Fruit fly (Drosophila melanogaster) whole organism, pupa: ENCODE measurements around the gene CG5921.

Source experiments
- CG10348 ChIP-seq: fragments of 200-800 bp; sonication (Bioruptor generic); IDR thresholded peaks from 2 replicates; pipeline ENCODE4 v1.3.6; 2022; ENCODE audit warnings: missing biosample characterization, missing genetic modification characterization
- CG12605 ChIP-seq: fragments of 200-800 bp; sonication (Bioruptor generic); IDR thresholded peaks from 2 replicates; pipeline ENCODE4 v1.3.6; 2022; ENCODE audit warnings: missing biosample characterization, missing genetic modification characterization
- CG13204 ChIP-seq: fragments of 200-800 bp; sonication (Bioruptor generic); optimal IDR thresholded peaks from 2 replicates; lab custom pipeline; 2018; ENCODE audit warnings: missing biosample characterization, mild to moderate bottlenecking, missing genetic modification characterization, moderate library complexity
- CG14655 ChIP-seq: fragments of 200-800 bp; sonication (Bioruptor generic); optimal IDR thresholded peaks from 3 replicates; lab custom pipeline; 2017; ENCODE audit warnings: mild to moderate bottlenecking, missing biosample characterization, missing genetic modification reagents, missing genetic modification characterization
- CG15710 ChIP-seq: fragments of 200-800 bp; sonication (Bioruptor generic); optimal IDR thresholded peaks from 2 replicates; lab custom pipeline; 2018; ENCODE audit warnings: missing biosample characterization, mild to moderate bottlenecking, missing genetic modification characterization, moderate library complexity
- CG17806 ChIP-seq: fragments of 200-800 bp; sonication (Bioruptor generic); optimal IDR thresholded peaks from 2 replicates; lab custom pipeline; 2018; ENCODE audit warnings: missing biosample characterization, mild to moderate bottlenecking, missing genetic modification characterization, moderate library complexity
- CG32121 ChIP-seq: fragments of 200-800 bp; sonication (Bioruptor generic); IDR thresholded peaks from 2 replicates; pipeline ENCODE4 v1.3.6; 2022; ENCODE audit warnings: missing biosample characterization, missing genetic modification characterization
- CG34367 ChIP-seq: fragments of 200-800 bp; sonication (Bioruptor generic); optimal IDR thresholded peaks from 2 replicates; lab custom pipeline; 2018; ENCODE audit warnings: missing biosample characterization, mild to moderate bottlenecking, missing genetic modification characterization
- CG4496 ChIP-seq: fragments of 200-800 bp; sonication (Bioruptor generic); IDR thresholded peaks from 3 replicates; pipeline ENCODE4 v1.3.6; 2022; ENCODE audit warnings: missing biosample characterization, missing genetic modification characterization
- CG8159 ChIP-seq: fragments of 200-800 bp; sonication (Bioruptor generic); optimal IDR thresholded peaks from 3 replicates; lab custom pipeline; 2018; ENCODE audit warnings: missing biosample characterization, mild to moderate bottlenecking, missing genetic modification characterization, moderate library complexity
- CG8301 ChIP-seq: fragments of 200-800 bp; sonication (Bioruptor generic); optimal IDR thresholded peaks from 2 replicates; lab custom pipeline; 2018; ENCODE audit warnings: missing biosample characterization, mild to moderate bottlenecking, missing genetic modification characterization
- CG9948 ChIP-seq: fragments of 200-800 bp; sonication (Bioruptor generic); optimal IDR thresholded peaks from 2 replicates; lab custom pipeline; 2018; ENCODE audit warnings: missing biosample characterization, mild to moderate bottlenecking, missing genetic modification characterization, moderate library complexity
- D1 ChIP-seq: fragments of 200-800 bp; sonication (Bioruptor generic); optimal IDR thresholded peaks from 2 replicates; lab custom pipeline; 2018; ENCODE audit warnings: missing biosample characterization, mild to moderate bottlenecking, missing genetic modification characterization, moderate library complexity
- EcR ChIP-seq: fragments of 200-800 bp; sonication (Bioruptor generic); optimal IDR thresholded peaks from 3 replicates; lab custom pipeline; 2019; ENCODE audit warnings: missing biosample characterization, missing genetic modification characterization, mild to moderate bottlenecking, moderate library complexity, missing genetic modification reagents
- Ets98B ChIP-seq: fragments of 200-800 bp; sonication (Bioruptor generic); IDR thresholded peaks from 2 replicates; pipeline ENCODE4 v1.3.6; 2022; ENCODE audit warnings: missing biosample characterization, missing genetic modification characterization
- Pif1A ChIP-seq: fragments of 200-800 bp; sonication (Bioruptor generic); optimal IDR thresholded peaks from 3 replicates; lab custom pipeline; 2016; ENCODE audit warnings: missing biosample characterization, missing genetic modification characterization
- Pif1B ChIP-seq: fragments of 200-800 bp; sonication (Bioruptor generic); optimal IDR thresholded peaks from 3 replicates; lab custom pipeline; 2016; ENCODE audit warnings: missing biosample characterization, missing genetic modification characterization
- Snoo ChIP-seq: fragments of 200-800 bp; sonication (Bioruptor generic); optimal IDR thresholded peaks from 3 replicates; lab custom pipeline; 2017; ENCODE audit warnings: missing biosample characterization, mild to moderate bottlenecking, missing genetic modification characterization, inconsistent platforms
- fd96Ca ChIP-seq: fragments of 200-800 bp; sonication (Bioruptor generic); IDR thresholded peaks from 3 replicates; pipeline ENCODE4 v1.3.6; 2022; ENCODE audit warnings: missing biosample characterization, missing genetic modification characterization
- gl ChIP-seq: fragments of 200-800 bp; sonication (Bioruptor generic); optimal IDR thresholded peaks from 2 replicates; lab custom pipeline; 2018; ENCODE audit warnings: missing biosample characterization, mild to moderate bottlenecking, missing genetic modification characterization
- rn ChIP-seq: fragments of 200-800 bp; sonication (Bioruptor generic); IDR thresholded peaks from 2 replicates; pipeline ENCODE4 v1.3.6; 2022; ENCODE audit warnings: missing biosample characterization, missing genetic modification characterization

Gene CG5921

DNA sequence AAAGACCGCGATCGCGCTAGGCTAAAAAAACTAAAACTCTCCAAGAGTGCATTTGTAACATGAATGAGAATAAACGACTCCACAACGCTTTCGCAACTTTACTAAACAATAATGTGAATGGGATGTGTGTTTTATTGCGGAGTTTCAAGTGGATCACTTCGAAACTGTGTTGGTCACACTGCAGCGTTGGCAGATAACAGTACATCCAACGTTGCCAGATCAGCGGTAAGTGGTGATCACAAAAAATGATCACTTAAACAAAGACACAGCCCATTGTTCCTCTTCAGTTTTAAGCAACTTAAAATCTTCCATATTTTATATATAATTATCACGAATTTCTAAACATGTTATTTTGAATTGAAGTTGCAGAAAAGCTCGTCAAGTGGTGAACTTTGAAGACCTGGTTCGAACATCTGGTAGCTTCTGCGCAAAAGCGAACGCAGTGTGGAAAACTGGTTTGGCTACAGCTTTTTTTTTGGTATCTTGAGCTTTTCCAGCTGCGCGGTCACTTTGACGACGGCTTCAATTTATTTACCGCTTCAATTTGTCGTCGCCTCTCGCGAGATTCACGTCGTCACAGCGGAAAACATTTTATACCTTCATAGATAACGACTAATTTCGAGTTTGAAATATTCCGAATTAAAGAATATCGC lies at the start of gene CG5921:
Gene CG5921, plus strand, starts transcription at position 547 of the 653 bp plus-strand sequence.
- TF ChIP-seq Ets98B (GFP tag; lab: Robert Waterston, UW) (no peak), fd96Ca (GFP tag; lab: Robert Waterston, UW) (no peak), CG32121 (GFP tag; lab: Robert Waterston, UW) (no peak), CG8159 (tag; lab: Kevin White, UChicago) (no peak), CG13204 (GFP tag; lab: Kevin White, UChicago) (no peak), CG9948 (tag; lab: Kevin White, UChicago) (no peak), Pif1B (GFP tag; lab: Kevin White, UChicago) (no peak), CG14655 (GFP tag; lab: Kevin White, UChicago) (no peak)

DNA sequence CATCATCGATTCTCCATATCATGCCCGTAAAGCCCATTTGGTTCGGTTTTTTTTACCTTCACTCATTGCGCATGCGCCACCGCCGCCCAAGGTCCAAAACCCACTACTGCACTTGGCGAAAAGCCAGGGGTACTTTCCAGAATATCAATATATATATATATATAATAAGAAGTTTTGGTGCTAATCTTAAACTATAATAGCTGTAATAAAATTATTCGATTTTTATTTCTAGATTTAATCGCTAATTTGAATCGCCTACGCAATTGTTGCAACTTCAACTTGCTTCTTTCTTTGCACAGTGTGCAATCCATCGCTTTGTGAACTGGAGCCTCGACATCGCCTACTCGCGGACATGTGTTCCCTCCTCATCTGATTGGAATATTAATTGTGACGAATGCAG lies 46.8 kb upstream of the CG5921 start:
- TF ChIP-seq Snoo (peak; percentile 22), Ets98B (GFP tag; lab: Robert Waterston, UW) (no peak), CG8159 (tag; lab: Kevin White, UChicago) (peak; percentile 70), Pif1B (GFP tag; lab: Kevin White, UChicago) (no peak), CG14655 (GFP tag; lab: Kevin White, UChicago) (peak; percentile 54), CG10348 (GFP tag; lab: Robert Waterston, UW) (no peak), CG13204 (GFP tag; lab: Kevin White, UChicago) (peak; percentile 13), CG32121 (GFP tag; lab: Robert Waterston, UW) (no peak), rn (no peak), gl (no peak), CG34367 (tag; lab: Kevin White, UChicago) (peak; percentile 33), Pif1A (peak; percentile 7), CG12605 (no peak), EcR (GFP tag; lab: Kevin White, UChicago) (no peak), CG4496 (no peak), CG15710 (tag; lab: Kevin White, UChicago) (peak; percentile 66), CG8301 (tag; lab: Kevin White, UChicago) (peak; percentile 11), CG17806 (tag; lab: Kevin White, UChicago) (peak; percentile 63), fd96Ca (GFP tag; lab: Robert Waterston, UW) (0 out of 3 replicates have a peak, but pooled peaks have one; percentile 11), D1 (tag; lab: Kevin White, UChicago) (no peak), CG9948 (tag; lab: Kevin White, UChicago) (peak; percentile 47)

DNA sequence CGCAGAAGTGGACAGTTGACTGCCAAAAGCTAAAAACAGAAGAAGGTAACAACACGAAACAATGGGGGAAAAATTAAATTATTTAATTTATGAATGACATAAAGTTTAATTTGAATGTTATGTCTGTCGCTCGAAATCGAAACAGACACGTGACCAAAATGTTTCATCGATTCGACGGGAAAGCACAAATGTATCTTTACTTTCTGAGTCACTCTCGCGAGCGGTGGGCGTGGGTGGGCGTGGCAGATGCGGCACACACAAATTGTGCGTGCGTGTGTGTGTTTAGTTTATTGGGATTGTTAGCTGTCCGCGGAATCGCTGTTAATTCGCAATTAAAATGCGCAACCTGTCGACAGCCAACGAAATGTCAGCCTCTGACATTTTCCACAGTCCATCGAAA lies 43.1 kb upstream of the CG5921 start:
- TF ChIP-seq Ets98B (GFP tag; lab: Robert Waterston, UW) (no peak), D1 (tag; lab: Kevin White, UChicago) (no peak)

DNA sequence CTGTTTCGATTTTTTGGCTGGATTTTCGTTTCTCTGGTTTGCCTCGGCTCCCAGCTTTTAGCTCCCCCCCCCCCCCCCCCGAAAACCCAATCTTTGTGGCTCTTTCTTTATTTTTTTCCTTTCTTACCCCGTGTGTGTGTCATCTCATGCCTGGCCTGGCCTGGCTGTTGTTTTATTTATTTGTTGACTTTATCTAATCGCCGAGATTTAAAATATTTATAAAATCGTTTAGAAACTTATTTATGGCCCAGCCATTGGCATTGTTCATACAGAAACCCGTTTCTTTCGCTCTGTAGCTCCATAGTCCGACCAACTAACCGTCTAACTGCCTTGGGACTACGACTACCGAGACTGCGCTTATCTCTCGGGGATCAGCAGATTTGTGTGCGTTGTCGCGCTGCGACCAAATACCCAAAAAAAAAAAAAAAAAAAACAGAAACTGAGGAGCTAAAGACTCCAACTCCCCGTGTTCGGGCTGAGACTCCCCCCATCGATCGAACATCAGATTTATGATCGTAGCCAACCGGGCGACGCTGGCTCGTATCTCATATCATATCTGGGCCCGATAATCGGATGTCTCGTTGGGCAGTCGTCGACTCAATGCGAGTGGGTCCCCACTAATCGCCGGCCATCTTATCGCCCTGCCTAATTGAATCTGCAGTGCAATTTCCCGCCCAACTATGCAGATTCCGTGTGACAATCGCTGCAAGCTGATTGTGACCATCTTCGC lies 39.9 kb upstream of the CG5921 start:
- TF ChIP-seq fd96Ca (GFP tag; lab: Robert Waterston, UW) (no peak), CG8159 (tag; lab: Kevin White, UChicago) (no peak), Ets98B (GFP tag; lab: Robert Waterston, UW) (no peak), CG17806 (tag; lab: Kevin White, UChicago) (no peak), CG9948 (tag; lab: Kevin White, UChicago) (no peak)

DNA sequence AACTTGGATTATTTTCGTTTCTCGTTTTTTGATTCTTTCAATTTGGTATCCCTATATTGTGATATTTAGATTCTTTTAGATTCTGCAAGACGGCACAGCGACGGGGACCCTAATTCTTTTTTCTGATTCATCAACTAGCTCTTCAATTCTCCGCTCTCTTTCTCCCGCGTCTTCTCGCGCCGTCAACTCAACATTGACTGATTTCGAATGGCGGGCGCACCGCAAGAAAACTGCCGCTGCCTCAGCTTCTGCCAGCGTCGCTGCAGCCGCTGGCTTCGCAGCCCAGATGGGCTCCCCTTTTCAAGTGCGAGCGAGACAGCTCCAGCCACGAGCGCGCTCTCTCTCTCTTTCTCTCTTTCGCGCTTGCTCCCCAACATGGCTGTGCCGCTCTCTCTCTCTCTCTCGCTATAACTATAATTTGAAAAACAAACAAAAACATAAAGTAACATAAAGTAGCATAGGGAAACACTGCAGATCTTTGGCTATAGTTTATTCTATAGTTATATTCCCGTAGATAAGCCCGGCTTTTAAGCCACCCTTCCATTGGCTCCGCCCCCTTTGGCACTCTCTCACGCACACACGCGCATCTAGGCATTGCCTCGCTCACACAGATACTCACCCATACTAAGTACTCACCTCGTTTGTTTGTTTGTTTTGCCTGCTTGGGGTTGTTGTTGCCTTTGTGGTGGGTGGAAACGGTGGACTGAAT lies 37.5 kb upstream of the CG5921 start, which contains the start of gene mab-21:
Gene mab-21, minus strand, starts transcription at position 206 of the 709 bp plus-strand sequence.
- 0 out of 3 replicates have a peak, but pooled peaks have one; percentile 11 for TF ChIP-seq CG4496
- TF ChIP-seq rn, result no peak
- TF ChIP-seq Ets98B (GFP tag; lab: Robert Waterston, UW), result peak; percentile 20; the same call in 1 of the 2 replicates

DNA sequence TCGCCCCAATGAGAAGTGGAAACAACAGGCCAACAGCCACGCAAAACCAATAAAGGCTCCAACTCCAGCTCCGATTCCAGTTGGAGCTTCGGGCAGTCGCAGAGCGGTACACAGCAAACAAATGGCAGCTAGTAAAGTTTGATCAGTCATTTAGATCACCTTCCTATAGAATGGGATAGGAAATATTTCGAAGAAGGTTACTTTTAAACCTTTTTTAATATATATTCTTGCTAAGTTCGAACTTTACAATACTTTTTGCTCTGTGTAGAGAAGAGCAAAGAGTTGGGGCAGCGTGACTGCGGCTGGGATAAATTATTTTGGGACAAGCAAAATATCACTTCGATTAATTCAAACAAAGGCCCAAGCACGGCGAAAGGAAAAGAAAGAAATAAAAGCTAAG lies 30.4 kb upstream of the CG5921 start:
- TF ChIP-seq CG10348 (GFP tag; lab: Robert Waterston, UW), result no peak
- peak; percentile 82 for TF ChIP-seq CG8159 (tag; lab: Kevin White, UChicago)
- peak; percentile 63; the same call in 1 of the 2 replicates for TF ChIP-seq Ets98B (GFP tag; lab: Robert Waterston, UW)
- peak; percentile 47 for TF ChIP-seq gl
- peak; percentile 78 for TF ChIP-seq Snoo
- no peak for TF ChIP-seq rn
- TF ChIP-seq Pif1A, result peak; percentile 84
- TF ChIP-seq CG17806 (tag; lab: Kevin White, UChicago), result peak; percentile 68
- TF ChIP-seq CG32121 (GFP tag; lab: Robert Waterston, UW), result no peak
- TF ChIP-seq CG14655 (GFP tag; lab: Kevin White, UChicago), result peak; percentile 66
- peak; percentile 56 for TF ChIP-seq CG9948 (tag; lab: Kevin White, UChicago)
- TF ChIP-seq CG8301 (tag; lab: Kevin White, UChicago), result peak; percentile 48
- TF ChIP-seq CG12605, result 0 out of 2 replicates have a peak, but pooled peaks have one; percentile 13
- peak; percentile 63; the same call in 1 of the 3 replicates for TF ChIP-seq fd96Ca (GFP tag; lab: Robert Waterston, UW)
- peak; percentile 78 for TF ChIP-seq CG15710 (tag; lab: Kevin White, UChicago)
- TF ChIP-seq Pif1B (GFP tag; lab: Kevin White, UChicago), result peak; percentile 68
- TF ChIP-seq CG13204 (GFP tag; lab: Kevin White, UChicago), result peak; percentile 27
- TF ChIP-seq CG4496, result peak; percentile 62; the same call in 2 of the 3 replicates
- no peak for TF ChIP-seq D1 (tag; lab: Kevin White, UChicago)
- TF ChIP-seq EcR (GFP tag; lab: Kevin White, UChicago), result peak; percentile 26
- peak; percentile 64 for TF ChIP-seq CG34367 (tag; lab: Kevin White, UChicago)
